Worm (Caenorhabditis elegans): ENCODE data around the gene Y67D8C.2.
A peak's percentile ranks its signal among the peaks of the same experiment; 100 is the strongest.
"Not testable (repeated sequence)": the region's sequence is repeated elsewhere in the genome, so short reads cannot be mapped to it uniquely, and the experiment has no call there.

Gene Y67D8C.2

DNA sequence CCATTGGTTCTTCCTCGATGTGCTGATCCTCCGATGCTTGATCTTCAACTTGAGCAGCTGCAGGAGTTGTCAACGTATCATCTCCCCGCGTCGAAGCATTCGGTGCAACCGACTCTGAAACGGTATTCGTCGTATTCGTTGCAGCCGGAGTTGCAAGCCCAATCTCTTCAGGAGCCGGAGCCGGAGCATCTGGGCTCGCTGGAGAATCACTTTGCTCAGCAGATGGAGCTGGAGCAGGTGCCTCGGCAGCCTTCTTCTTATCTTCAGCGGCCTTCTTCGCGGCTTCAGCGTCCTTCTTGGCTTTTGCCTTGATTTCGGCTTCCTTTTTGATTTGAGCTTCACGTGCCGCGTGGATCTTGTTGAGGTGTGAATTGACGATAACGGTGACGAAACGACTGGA lies 33.4 kb upstream of the Y67D8C.2 start:
- TF ChIP-seq nhr-25 (tag; optimal IDR thresholded peaks at IDR 0.05) (no peak), nhr-23 (tag; optimal IDR thresholded peaks at IDR 0.05) (no peak), mdl-1 (tag; optimal IDR thresholded peaks at IDR 0.05) (no peak), ZK546.5 (tag; optimal IDR thresholded peaks at IDR 0.05) (no peak), elt-1 (tag; optimal IDR thresholded peaks at IDR 0.05) (no peak), aly-2 (tag; optimal IDR thresholded peaks at IDR 0.05) (no peak), R02D3.7 (tag; optimal IDR thresholded peaks at IDR 0.05) (no peak), lsy-2 (tag; optimal IDR thresholded peaks at IDR 0.05) (no peak), nhr-12 (tag; optimal IDR thresholded peaks at IDR 0.05) (no peak), zag-1 (tag; optimal IDR thresholded peaks at IDR 0.05) (no peak)

ce11 chrIV:3044158-3044557 lies 27.9 kb upstream of the Y67D8C.2 start:
- TF ChIP-seq lin-39 (tag; optimal IDR thresholded peaks at IDR 0.05) (no peak), zag-1 (tag; optimal IDR thresholded peaks at IDR 0.05) (no peak), mdl-1 (tag; optimal IDR thresholded peaks at IDR 0.05) (no peak), sma-3 (GFP tag; optimal IDR thresholded peaks at IDR 0.05) (no peak), nhr-6 (tag; optimal IDR thresholded peaks at IDR 0.05) (no peak), C34F6.9 (tag; optimal IDR thresholded peaks at IDR 0.05) (no peak), mbf-1 (tag; optimal IDR thresholded peaks at IDR 0.05) (no peak)

ce11 chrIV:3046009-3046408 lies 26.1 kb upstream of the Y67D8C.2 start:
- TF ChIP-seq elt-3 (tag; optimal IDR thresholded peaks at IDR 0.05) (no peak), nhr-21 (tag; optimal IDR thresholded peaks at IDR 0.05) (no peak), ztf-11 (tag; optimal IDR thresholded peaks at IDR 0.05) (no peak), nhr-237 (tag; optimal IDR thresholded peaks at IDR 0.05) (no peak), ztf-1 (GFP tag; conservative IDR thresholded peaks at IDR 0.05) (no peak), lin-13 (GFP tag; optimal IDR thresholded peaks at IDR 0.05) (no peak)

DNA sequence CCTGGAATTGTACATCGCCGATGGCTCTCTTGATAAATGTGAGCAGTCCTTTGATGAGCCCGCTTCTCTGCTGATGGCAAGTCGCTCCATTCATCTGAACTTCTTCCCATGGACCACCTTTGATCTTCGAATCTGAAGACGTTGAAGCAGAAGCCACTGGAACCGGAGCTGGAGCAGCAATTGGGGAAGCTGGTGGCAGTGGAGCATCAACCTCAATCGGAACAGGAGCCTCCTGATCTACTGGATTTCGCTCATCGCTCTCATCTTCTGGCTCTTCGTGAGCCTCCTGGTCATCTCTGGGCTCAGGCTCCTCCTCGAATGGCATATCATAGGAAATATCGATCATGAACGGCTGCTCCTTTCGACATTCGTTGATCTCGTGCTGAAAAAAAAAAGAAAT lies 25.2 kb upstream of the Y67D8C.2 start:
- TF ChIP-seq aly-2 (tag; optimal IDR thresholded peaks at IDR 0.05): no peak
- no peak for TF ChIP-seq ceh-82 (tag; optimal IDR thresholded peaks at IDR 0.05)
- no peak for TF ChIP-seq nhr-11 (tag; optimal IDR thresholded peaks at IDR 0.05)
- no peak for TF ChIP-seq lin-13 (GFP tag; optimal IDR thresholded peaks at IDR 0.05)
- TF ChIP-seq nhr-129 (tag; optimal IDR thresholded peaks at IDR 0.05): no peak
- TF ChIP-seq elt-3 (tag; optimal IDR thresholded peaks at IDR 0.05): no peak
- no peak for TF ChIP-seq fos-1 (tag; optimal IDR thresholded peaks at IDR 0.05)
- TF ChIP-seq C34F6.9 (tag; optimal IDR thresholded peaks at IDR 0.05): no peak
- no peak for TF ChIP-seq mab-5 (tag; optimal IDR thresholded peaks at IDR 0.05)
- no peak for TF ChIP-seq ama-1 (optimal IDR thresholded peaks at IDR 0.05)
- no peak for TF ChIP-seq mbf-1 (tag; optimal IDR thresholded peaks at IDR 0.05)
- TF ChIP-seq elt-1 (tag; optimal IDR thresholded peaks at IDR 0.05): no peak
- TF ChIP-seq sma-9 (GFP tag; optimal IDR thresholded peaks at IDR 0.05): no peak
- no peak for TF ChIP-seq sma-9 (tag; optimal IDR thresholded peaks at IDR 0.05)
- TF ChIP-seq peb-1 (tag; optimal IDR thresholded peaks at IDR 0.05): no peak
- TF ChIP-seq sem-4 (tag; optimal IDR thresholded peaks at IDR 0.05): no peak
- TF ChIP-seq lin-11 (tag; optimal IDR thresholded peaks at IDR 0.05): no peak

DNA sequence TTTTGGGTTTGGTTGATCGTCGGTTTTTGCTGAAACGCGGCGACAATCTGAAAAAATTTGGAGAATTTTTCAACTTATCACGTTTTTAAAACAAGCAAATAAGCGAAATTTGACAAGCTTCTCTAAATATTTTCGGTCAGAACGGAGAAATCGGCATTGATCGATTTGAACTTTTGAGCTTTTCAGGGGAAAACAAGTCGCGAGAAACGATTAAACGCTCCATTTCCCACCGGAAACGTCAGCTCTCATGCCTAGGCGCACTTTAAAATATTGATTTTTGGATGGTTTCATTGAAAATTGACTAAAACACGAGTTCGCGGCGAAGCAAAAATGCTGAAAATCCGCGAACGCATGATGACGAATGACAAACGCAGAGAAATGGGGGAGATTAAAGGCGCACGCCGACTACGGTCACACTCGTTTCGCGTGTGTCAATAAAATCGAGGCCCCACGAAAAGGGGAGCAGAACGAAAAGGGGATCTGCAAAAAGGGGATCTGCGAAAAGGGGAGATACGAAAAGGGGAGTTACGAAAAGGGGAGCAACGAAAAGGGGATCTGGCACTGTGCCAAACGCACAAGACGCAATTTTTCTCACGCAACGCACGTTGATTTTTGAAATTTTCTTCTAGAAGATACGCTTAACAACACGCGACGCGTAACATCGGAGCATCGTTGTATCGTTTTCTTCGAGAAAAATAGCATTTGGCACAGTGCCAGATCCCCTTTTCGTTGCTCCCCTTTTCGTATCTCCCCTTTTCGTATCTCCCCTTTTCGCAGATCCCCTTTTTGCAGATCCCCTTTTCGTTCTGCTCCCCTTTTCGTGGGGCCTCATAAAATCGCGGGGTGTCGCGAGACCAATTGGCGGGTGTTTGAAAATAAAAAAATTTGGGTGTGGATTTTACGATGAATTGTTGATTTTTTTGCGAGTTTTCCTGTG lies 21.8 kb upstream of the Y67D8C.2 start, which contains the start of gene eel-1:
eel-1 (minus strand) TSS at position 51 of the 937 bp plus-strand sequence.
- TF ChIP-seq lsy-2 (tag; optimal IDR thresholded peaks at IDR 0.05) (peak; percentile 98 to 99), unc-62 (GFP tag; optimal IDR thresholded peaks at IDR 0.05) (peak; percentile 29), fos-1 (tag; optimal IDR thresholded peaks at IDR 0.05) (peak; percentile 66), sma-3 (GFP tag; optimal IDR thresholded peaks at IDR 0.05) (peak; percentile 98), C34F6.9 (tag; optimal IDR thresholded peaks at IDR 0.05) (peak; percentile 80), egl-27 (tag; optimal IDR thresholded peaks at IDR 0.05) (peak; percentile 56), gmeb-1 (tag; optimal IDR thresholded peaks at IDR 0.05) (peak; percentile 92), Y55F3AM.14 (GFP tag; optimal IDR thresholded peaks at IDR 0.05) (peak; percentile 91), F13H6.1 (tag; optimal IDR thresholded peaks at IDR 0.05) (peak; percentile 96), nhr-237 (tag; optimal IDR thresholded peaks at IDR 0.05) (peak; percentile 3), nhr-6 (tag; optimal IDR thresholded peaks at IDR 0.05) (peak; percentile 87), ceh-82 (tag; optimal IDR thresholded peaks at IDR 0.05) (peak; percentile 83), ztf-4 (tag; optimal IDR thresholded peaks at IDR 0.05) (peak; percentile 82), ZK546.5 (tag; optimal IDR thresholded peaks at IDR 0.05) (peak; percentile 79), ztf-1 (GFP tag; conservative IDR thresholded peaks at IDR 0.05) (0 out of 2 replicates have a peak, but pooled peaks have one; percentile 63), nhr-25 (tag; optimal IDR thresholded peaks at IDR 0.05) (peak; percentile 90), sem-4 (tag; optimal IDR thresholded peaks at IDR 0.05) (peak; percentile 91), sma-9 (GFP tag; optimal IDR thresholded peaks at IDR 0.05) (peak; percentile 95), unc-55 (GFP tag; optimal IDR thresholded peaks at IDR 0.05) (peak; percentile 84), mdl-1 (tag; optimal IDR thresholded peaks at IDR 0.05) (peak; percentile 21 to 72), blmp-1 (tag; optimal IDR thresholded peaks at IDR 0.05; ENCODE audit: insufficient read depth) (peak; percentile 28), mbf-1 (tag; optimal IDR thresholded peaks at IDR 0.05) (peak; percentile 6), nhr-21 (tag; optimal IDR thresholded peaks at IDR 0.05) (peak; percentile 89), lin-39 (tag; optimal IDR thresholded peaks at IDR 0.05) (peak; percentile 63), mab-5 (tag; optimal IDR thresholded peaks at IDR 0.05) (peak; percentile 96), nhr-10 (tag; optimal IDR thresholded peaks at IDR 0.05) (peak; percentile 60), lin-13 (GFP tag; optimal IDR thresholded peaks at IDR 0.05) (peak; percentile 97), ama-1 (optimal IDR thresholded peaks at IDR 0.05) (peak; percentile 61)
- TF ChIP-seq sma-9 (tag; optimal IDR thresholded peaks at IDR 0.05): not testable (repeated sequence)

All from whole organism, L2 larva.